Fruit fly (Drosophila melanogaster) whole organism, adult: Measurements from ENCODE around the gene CG34140.

ENCODE experiments used
- CG11617 ChIP-seq: fragments of 200-800 bp; sonication (Bioruptor generic); optimal IDR thresholded peaks from 2 replicates; lab custom pipeline; 2017; ENCODE audit warnings: mild to moderate bottlenecking, missing biosample characterization, missing genetic modification reagents, missing genetic modification characterization
- CG1620 ChIP-seq: fragments of 200-800 bp; sonication (Bioruptor generic); optimal IDR thresholded peaks from 2 replicates; lab custom pipeline; 2016; ENCODE audit warnings: missing biosample characterization, missing genetic modification characterization
- ovo ChIP-seq: fragments of 200-800 bp; sonication (Bioruptor generic); optimal IDR thresholded peaks from 2 replicates; lab custom pipeline; 2016; ENCODE audit warnings: missing biosample characterization, missing genetic modification characterization
- tj ChIP-seq: fragments of 200-800 bp; sonication (Bioruptor generic); optimal IDR thresholded peaks from 3 replicates; lab custom pipeline; 2017; ENCODE audit warnings: missing biosample characterization, mild to moderate bottlenecking, missing genetic modification characterization, moderate library complexity

dm6 chr3L:232267-232666, 48.0 kb upstream of the CG34140 start, which contains the start of gene CG34454:
- no peak for TF ChIP-seq tj (GFP tag; lab: Kevin White, UChicago)
- no peak for TF ChIP-seq CG1620 (GFP tag; lab: Kevin White, UChicago)
- no peak for TF ChIP-seq CG11617
- no peak for TF ChIP-seq ovo (GFP tag; lab: Kevin White, UChicago)
